Fruit fly (Drosophila melanogaster) whole organism, embryonic: ENCODE results near the gene CG3091.

Experiments
- Atf-2 ChIP-seq: fragments of 200-800 bp; sonication (Bioruptor generic); optimal IDR thresholded peaks from 2 replicates; lab custom pipeline; 2016; ENCODE audit warnings: missing biosample characterization, missing genetic modification characterization
- CG10431 ChIP-seq: fragments of 200-800 bp; sonication (Bioruptor generic); optimal IDR thresholded peaks from 3 replicates; lab custom pipeline; 2018; ENCODE audit warnings: missing biosample characterization, mild to moderate bottlenecking, missing genetic modification characterization
- CG16779 ChIP-seq: fragments of 200-800 bp; sonication (Bioruptor generic); IDR thresholded peaks from 2 replicates; pipeline ENCODE4 v1.3.6; 2022; ENCODE audit warnings: missing biosample characterization, missing genetic modification characterization
- CG2712 ChIP-seq: fragments of 200-800 bp; optimal IDR thresholded peaks from 3 replicates; lab custom pipeline; 2019; ENCODE audit warnings: missing biosample characterization, mild to moderate bottlenecking, missing genetic modification characterization, moderate library complexity
- CG3995 ChIP-seq: fragments of 200-800 bp; sonication (Bioruptor generic); optimal IDR thresholded peaks from 3 replicates; lab custom pipeline; 2016; ENCODE audit warnings: missing biosample characterization, missing genetic modification characterization
- CG9817 ChIP-seq: fragments of 200-800 bp; sonication (Bioruptor generic); optimal IDR thresholded peaks from 2 replicates; lab custom pipeline; 2018; ENCODE audit warnings: missing biosample characterization, mild to moderate bottlenecking, missing genetic modification characterization, moderate library complexity
- Ets65A ChIP-seq: fragments of 200-800 bp; sonication (Bioruptor generic); peaks from one replicate; lab custom pipeline; 2016; ENCODE audit warnings: missing biosample characterization, missing genetic modification characterization
- Ssrp ChIP-seq: fragments of 200-800 bp; sonication (Bioruptor generic); optimal IDR thresholded peaks from 2 replicates; lab custom pipeline; 2018; ENCODE audit warnings: missing biosample characterization, mild to moderate bottlenecking, missing genetic modification characterization, moderate library complexity
- disco-r ChIP-seq: fragments of 200-800 bp; sonication (Bioruptor generic); optimal IDR thresholded peaks from 2 replicates; lab custom pipeline; 2016; ENCODE audit warnings: missing biosample characterization, missing genetic modification characterization
- jigr1 ChIP-seq: fragments of 200-800 bp; sonication (Bioruptor generic); IDR thresholded peaks from 3 replicates; pipeline ENCODE4 v1.3.6; 2022; ENCODE audit warnings: missing biosample characterization, missing genetic modification characterization
- zfh1 ChIP-seq: fragments of 200-800 bp; sonication (Bioruptor generic); IDR thresholded peaks from 3 replicates; pipeline ENCODE4 v1.3.6; 2022; ENCODE audit warnings: missing biosample characterization, missing genetic modification characterization

- TF ChIP-seq Ets65A (GFP tag; lab: Kevin White, UChicago), result peak; percentile 97
- peak; percentile 38 for TF ChIP-seq disco-r (GFP tag; lab: Kevin White, UChicago)
- TF ChIP-seq Atf-2 (GFP tag; lab: Kevin White, UChicago), result peak; percentile 67
- TF ChIP-seq CG2712 (tag; lab: Kevin White, UChicago), result peak; percentile 89
- 0 out of 3 replicates have a peak, but pooled peaks have one; percentile 40 for TF ChIP-seq jigr1 (GFP tag; lab: Robert Waterston, UW)
- TF ChIP-seq Ssrp (tag; lab: Kevin White, UChicago), result peak; percentile 54
- TF ChIP-seq zfh1 (GFP tag; lab: Robert Waterston, UW), result peak; percentile 85
- peak; percentile 78 for TF ChIP-seq CG9817
- no peak for TF ChIP-seq CG10431 (GFP tag; lab: Kevin White, UChicago)
- TF ChIP-seq CG3995 (GFP tag; lab: Kevin White, UChicago), result peak; percentile 41
- TF ChIP-seq CG16779 (GFP tag; lab: Robert Waterston, UW), result no peak
Measured at dm6 chrX:2222181-2222790, 31.7 kb downstream of the CG3091 start, which contains the start of gene Vinc.
